Worm (Caenorhabditis elegans): ENCODE results near the gene H29C22.1.

DNA sequence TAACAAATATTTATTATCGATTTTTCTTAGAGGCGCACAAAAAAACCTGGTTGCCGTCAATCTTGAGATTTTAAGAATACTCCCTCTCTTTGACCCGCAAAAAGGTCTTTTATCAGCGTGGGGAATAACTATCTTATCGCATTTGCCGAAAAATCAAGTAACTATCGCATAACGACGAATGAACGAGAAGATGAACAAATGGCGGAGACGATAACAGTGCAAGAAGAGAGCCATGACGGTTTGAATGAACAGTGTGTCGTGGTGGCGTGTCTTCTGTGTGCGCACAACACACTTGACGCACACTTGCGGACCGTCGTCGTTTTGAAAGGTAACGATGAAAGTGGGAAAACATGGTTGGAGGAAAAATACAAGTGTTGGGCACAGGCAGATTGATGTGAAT is 39.2 kb downstream of the H29C22.1 start:
- no peak for TF ChIP-seq ama-1 (optimal IDR thresholded peaks at IDR 0.05)
- TF ChIP-seq tbx-37 (GFP tag; conservative IDR thresholded peaks at IDR 0.05), result no peak
- no peak for TF ChIP-seq hmbx-1 (tag; optimal IDR thresholded peaks at IDR 0.05)
- TF ChIP-seq scrt-1 (GFP tag; IDR thresholded peaks at IDR 0.05), result no peak
- TF ChIP-seq F13C5.2 (tag; optimal IDR thresholded peaks at IDR 0.05), result no peak
- no peak for TF ChIP-seq sea-1 (GFP tag; conservative IDR thresholded peaks at IDR 0.05)
- TF ChIP-seq aly-1 (tag; optimal IDR thresholded peaks at IDR 0.05), result no peak
- no peak for TF ChIP-seq hnd-1 (tag; optimal IDR thresholded peaks at IDR 0.05)
- TF ChIP-seq flt-1 (GFP tag; IDR thresholded peaks at IDR 0.05), result no peak
- TF ChIP-seq ets-7 (tag; optimal IDR thresholded peaks at IDR 0.05), result no peak
